Worm (Caenorhabditis elegans) whole organism, early embryonic: Measurements from ENCODE around the gene Y73F4A.1.

Source experiments
- ceh-36 ChIP-seq: sonication (generic microtip); optimal IDR thresholded peaks from 2 replicates; lab custom pipeline; 2016; ENCODE audit warnings: missing genetic modification characterization, inconsistent platforms, missing compliant biosample characterization
- pes-1 ChIP-seq: fragments of 200-800 bp; sonication (Bioruptor generic); IDR thresholded peaks from 2 replicates; pipeline ENCODE4 v1.3.6; 2022; ENCODE audit warnings: missing genetic modification reagents, missing genetic modification characterization, missing compliant biosample characterization

DNA sequence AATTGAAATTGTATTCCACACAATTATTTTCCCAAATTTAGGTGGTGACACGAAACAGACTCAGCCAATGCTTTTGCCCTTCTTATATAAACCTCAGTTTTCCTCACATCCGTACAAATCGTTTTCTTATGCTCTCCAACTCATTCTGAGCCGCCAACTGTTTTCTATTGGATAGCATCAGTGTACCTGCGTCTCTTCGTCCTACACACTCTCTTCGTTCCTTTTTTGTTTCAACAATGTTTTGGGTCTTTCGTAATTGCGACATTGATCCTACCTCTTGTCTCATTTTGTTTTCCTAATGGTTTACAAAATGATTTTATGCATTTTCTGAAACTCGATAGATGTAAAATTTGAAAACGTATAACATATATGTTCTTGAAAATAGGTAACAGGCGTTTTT is 34.2 kb upstream of the Y73F4A.1 start:
- TF ChIP-seq ceh-36 (no peak), pes-1 (GFP tag; lab: Robert Waterston, UW) (no peak)
